Worm (Caenorhabditis elegans) whole organism, mixed stage, embryonic: ENCODE measurements around the gene K09C4.10.

Source experiments
- M03D4.4 ChIP-seq: sonication (generic microtip); optimal IDR thresholded peaks from 2 replicates; lab custom pipeline; 2017; ENCODE audit warnings: mild to moderate bottlenecking, missing genetic modification characterization, missing compliant biosample characterization
- bed-3 ChIP-seq: fragments of 200-800 bp; sonication (Bioruptor generic); optimal IDR thresholded peaks from 3 replicates; lab custom pipeline; 2018; ENCODE audit warnings: mild to moderate bottlenecking, missing genetic modification characterization, moderate library complexity, missing compliant biosample characterization
- blmp-1 ChIP-seq: fragments of 150-350 bp; optimal IDR thresholded peaks from 2 replicates; lab custom pipeline; 2014; ENCODE audit warnings: missing biosample characterization, missing genetic modification characterization
- ceh-39 ChIP-seq: fragments of 150-350 bp; optimal IDR thresholded peaks from 2 replicates; lab custom pipeline; 2014; ENCODE audit warnings: missing biosample characterization, missing genetic modification characterization
- ceh-43 ChIP-seq: fragments of 200-800 bp; sonication (Bioruptor generic); optimal IDR thresholded peaks from 2 replicates; lab custom pipeline; 2018; ENCODE audit warnings: mild to moderate bottlenecking, missing genetic modification characterization, moderate library complexity, missing compliant biosample characterization
- ceh-83 ChIP-seq: fragments of 200-800 bp; sonication (Bioruptor generic); optimal IDR thresholded peaks from 2 replicates; lab custom pipeline; 2018; ENCODE audit warnings: mild to moderate bottlenecking, missing genetic modification characterization, missing compliant biosample characterization
- ces-1 ChIP-seq: fragments of 150-350 bp; optimal IDR thresholded peaks from 2 replicates; lab custom pipeline; 2014; ENCODE audit warnings: missing biosample characterization, missing genetic modification reagents, missing genetic modification characterization
- cnd-1 ChIP-seq: fragments of 200-800 bp; sonication (Bioruptor generic); optimal IDR thresholded peaks from 2 replicates; lab custom pipeline; 2018; ENCODE audit warnings: mild to moderate bottlenecking, missing genetic modification characterization, missing compliant biosample characterization
- drap-1 ChIP-seq: fragments of 200-800 bp; sonication (Bioruptor generic); optimal IDR thresholded peaks from 3 replicates; lab custom pipeline; 2018; ENCODE audit warnings: mild to moderate bottlenecking, missing genetic modification characterization, missing compliant biosample characterization
- elt-1 ChIP-seq: sonication (generic microtip); optimal IDR thresholded peaks from 2 replicates; lab custom pipeline; 2017; ENCODE audit warnings: missing genetic modification characterization, mild to moderate bottlenecking, missing compliant biosample characterization, antibody characterized with exemption, moderate library complexity, borderline replicate concordance; ENCODE audit not compliant: insufficient read depth
- elt-3 ChIP-seq: fragments of 150-350 bp; optimal IDR thresholded peaks from 2 replicates; lab custom pipeline; 2014; ENCODE audit warnings: missing biosample characterization, missing genetic modification characterization
- flh-1 ChIP-seq: fragments of 200-800 bp; sonication (Bioruptor generic); optimal IDR thresholded peaks from 2 replicates; lab custom pipeline; 2018; ENCODE audit warnings: mild to moderate bottlenecking, missing genetic modification characterization, moderate library complexity, missing compliant biosample characterization
- ham-2 ChIP-seq: fragments of 200-800 bp; sonication (Bioruptor generic); optimal IDR thresholded peaks from 2 replicates; lab custom pipeline; 2018; ENCODE audit warnings: mild to moderate bottlenecking, missing genetic modification characterization, missing compliant biosample characterization
- hlh-1 ChIP-seq: fragments of 150-350 bp; optimal IDR thresholded peaks from 2 replicates; lab custom pipeline; 2014; ENCODE audit warnings: missing biosample characterization, missing genetic modification reagents, missing genetic modification characterization
- lin-13 ChIP-seq: fragments of 150-350 bp; optimal IDR thresholded peaks from 2 replicates; lab custom pipeline; 2014; ENCODE audit warnings: missing biosample characterization, missing genetic modification characterization
- lin-32 ChIP-seq: fragments of 200-800 bp; sonication (Bioruptor generic); optimal IDR thresholded peaks from 2 replicates; lab custom pipeline; 2018; ENCODE audit warnings: mild to moderate bottlenecking, missing genetic modification characterization, missing compliant biosample characterization
- lsy-2 ChIP-seq: fragments of 150-350 bp; optimal IDR thresholded peaks from 2 replicates; lab custom pipeline; 2014; ENCODE audit warnings: missing biosample characterization, missing genetic modification characterization
- mab-5 ChIP-seq: fragments of 150-350 bp; optimal IDR thresholded peaks from 2 replicates; lab custom pipeline; 2014; ENCODE audit warnings: missing biosample characterization, missing genetic modification characterization
- mep-1 ChIP-seq: fragments of 150-350 bp; optimal IDR thresholded peaks from 2 replicates; lab custom pipeline; 2017; ENCODE audit warnings: missing biosample characterization, missing genetic modification reagents, missing genetic modification characterization, inconsistent platforms
- nhr-12 ChIP-seq: fragments of 150-350 bp; optimal IDR thresholded peaks from 2 replicates; lab custom pipeline; 2014; ENCODE audit warnings: missing biosample characterization, missing genetic modification characterization
- nhr-2 ChIP-seq: fragments of 150-350 bp; optimal IDR thresholded peaks from 2 replicates; lab custom pipeline; 2014; ENCODE audit warnings: missing biosample characterization, missing genetic modification characterization
- nhr-28 ChIP-seq: fragments of 150-350 bp; optimal IDR thresholded peaks from 2 replicates; lab custom pipeline; 2014; ENCODE audit warnings: missing biosample characterization, missing genetic modification characterization
- nhr-76 ChIP-seq: sonication (generic microtip); optimal IDR thresholded peaks from 2 replicates; lab custom pipeline; 2017; ENCODE audit warnings: missing biosample characterization, missing genetic modification characterization
- pha-4 ChIP-seq: fragments of 150-350 bp; optimal IDR thresholded peaks from 2 replicates; lab custom pipeline; 2018; ENCODE audit warnings: missing biosample characterization, missing genetic modification reagents, missing genetic modification characterization
- sem-2 ChIP-seq: fragments of 200-800 bp; sonication (Bioruptor generic); optimal IDR thresholded peaks from 2 replicates; lab custom pipeline; 2018; ENCODE audit warnings: mild to moderate bottlenecking, missing genetic modification characterization, missing compliant biosample characterization
- sptf-1 ChIP-seq: sonication (generic microtip); optimal IDR thresholded peaks from 2 replicates; lab custom pipeline; 2017; ENCODE audit warnings: mild to moderate bottlenecking, missing genetic modification characterization, moderate library complexity, missing compliant biosample characterization
- tbx-8 ChIP-seq: fragments of 200-800 bp; sonication (Bioruptor generic); optimal IDR thresholded peaks from 2 replicates; lab custom pipeline; 2018; ENCODE audit warnings: mild to moderate bottlenecking, missing genetic modification characterization, moderate library complexity, missing compliant biosample characterization
- unc-120 ChIP-seq: sonication (generic microtip); optimal IDR thresholded peaks from 2 replicates; lab custom pipeline; 2017; ENCODE audit warnings: missing genetic modification characterization, missing compliant biosample characterization; ENCODE audit not compliant: poor library complexity, severe bottlenecking
- unc-39 ChIP-seq: fragments of 150-350 bp; optimal IDR thresholded peaks from 2 replicates; lab custom pipeline; 2014; ENCODE audit warnings: missing biosample characterization, missing genetic modification characterization
- unc-62 ChIP-seq: fragments of 150-350 bp; optimal IDR thresholded peaks from 2 replicates; lab custom pipeline; 2014; ENCODE audit warnings: missing biosample characterization, missing genetic modification reagents, missing genetic modification characterization
- zip-8 ChIP-seq: fragments of 150-350 bp; optimal IDR thresholded peaks from 2 replicates; lab custom pipeline; 2014; ENCODE audit warnings: missing biosample characterization, missing genetic modification characterization
- ztf-11 ChIP-seq: fragments of 150-350 bp; optimal IDR thresholded peaks from 2 replicates; lab custom pipeline; 2014; ENCODE audit warnings: missing biosample characterization, missing genetic modification characterization

The K09C4.10 gene

ce11 chrX:3247768-3248167 is 32.3 kb downstream of the K09C4.10 start:
- TF ChIP-seq M03D4.4 (tag; lab: Kevin White, UChicago) (no peak), cnd-1 (tag; lab: Kevin White, UChicago) (no peak), lin-13 (tag; lab: Kevin White, UChicago) (no peak), unc-120 (no peak), ceh-39 (tag; lab: Kevin White, UChicago) (no peak), elt-1 (tag; lab: Kevin White, UChicago) (no peak), ceh-43 (no peak), lin-32 (GFP tag; lab: Kevin White, UChicago) (no peak), blmp-1 (tag; lab: Kevin White, UChicago) (no peak), unc-39 (tag; lab: Kevin White, UChicago) (no peak), nhr-2 (no peak), ceh-83 (no peak), pha-4 (tag; lab: Kevin White, UChicago) (no peak), zip-8 (no peak), sptf-1 (tag; lab: Kevin White, UChicago) (no peak), bed-3 (no peak), flh-1 (GFP tag; lab: Kevin White, UChicago) (no peak), elt-3 (tag; lab: Kevin White, UChicago) (no peak), ztf-11 (no peak), lsy-2 (no peak)

ce11 chrX:3245812-3246211 is 34.2 kb downstream of the K09C4.10 start, which contains the start of gene F40F4.7:
Gene F40F4.7 (minus strand): TSS chrX:3245933.
- TF ChIP-seq unc-39 (tag; lab: Kevin White, UChicago), result no peak
- TF ChIP-seq lin-13 (tag; lab: Kevin White, UChicago), result peak; percentile 39
- TF ChIP-seq pha-4 (tag; lab: Kevin White, UChicago), result peak; percentile 61
- TF ChIP-seq sem-2, result no peak
- TF ChIP-seq nhr-2, result no peak
- peak; percentile 99 for TF ChIP-seq hlh-1
- TF ChIP-seq, all 35 proteins: peak for 3

DNA sequence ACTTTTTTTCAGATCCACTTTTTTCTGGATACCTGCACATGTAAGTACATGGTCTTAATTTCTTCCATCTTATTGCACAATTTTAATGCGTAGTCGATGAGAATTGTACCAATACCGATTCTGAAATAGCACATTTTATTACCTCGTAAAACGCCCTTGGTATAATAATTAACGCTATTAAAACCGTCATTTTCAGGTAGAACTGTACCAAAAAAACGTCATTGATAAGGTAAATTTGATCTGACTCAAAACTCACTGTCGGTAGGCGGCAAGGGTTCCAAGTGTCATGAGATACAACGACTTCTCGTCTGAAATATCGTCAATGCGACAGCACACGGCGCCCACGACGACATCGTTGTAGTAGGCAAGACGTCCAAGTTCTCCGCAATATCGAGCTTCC is 35.6 kb downstream of the K09C4.10 start:
- no peak for TF ChIP-seq elt-3 (tag; lab: Kevin White, UChicago)
- no peak for TF ChIP-seq nhr-28

ce11 chrX:3243614-3244013 is 36.4 kb downstream of the K09C4.10 start, which contains the start of gene irg-7:
Gene irg-7 (minus strand): TSS chrX:3243636.
- TF ChIP-seq tbx-8 (no peak), mep-1 (tag; lab: Kevin White, UChicago) (no peak), M03D4.4 (tag; lab: Kevin White, UChicago) (no peak), ztf-11 (no peak), ceh-83 (no peak), lin-32 (GFP tag; lab: Kevin White, UChicago) (no peak), ham-2 (GFP tag; lab: Kevin White, UChicago) (no peak), zip-8 (no peak), nhr-28 (no peak), pha-4 (tag; lab: Kevin White, UChicago) (no peak), bed-3 (no peak), mab-5 (tag; lab: Kevin White, UChicago) (no peak), lin-13 (tag; lab: Kevin White, UChicago) (no peak), nhr-76 (tag; lab: Kevin White, UChicago) (no peak), sem-2 (no peak), nhr-12 (tag; lab: Kevin White, UChicago) (no peak), sptf-1 (tag; lab: Kevin White, UChicago) (no peak)

ce11 chrX:3235358-3235816 is 44.6 kb downstream of the K09C4.10 start, which contains the start of gene F28B4.3:
Gene F28B4.3 (minus strand): TSS chrX:3235408.
- TF ChIP-seq M03D4.4 (tag; lab: Kevin White, UChicago) (no peak), flh-1 (GFP tag; lab: Kevin White, UChicago) (no peak), nhr-76 (tag; lab: Kevin White, UChicago) (no peak), nhr-12 (tag; lab: Kevin White, UChicago) (no peak)

DNA sequence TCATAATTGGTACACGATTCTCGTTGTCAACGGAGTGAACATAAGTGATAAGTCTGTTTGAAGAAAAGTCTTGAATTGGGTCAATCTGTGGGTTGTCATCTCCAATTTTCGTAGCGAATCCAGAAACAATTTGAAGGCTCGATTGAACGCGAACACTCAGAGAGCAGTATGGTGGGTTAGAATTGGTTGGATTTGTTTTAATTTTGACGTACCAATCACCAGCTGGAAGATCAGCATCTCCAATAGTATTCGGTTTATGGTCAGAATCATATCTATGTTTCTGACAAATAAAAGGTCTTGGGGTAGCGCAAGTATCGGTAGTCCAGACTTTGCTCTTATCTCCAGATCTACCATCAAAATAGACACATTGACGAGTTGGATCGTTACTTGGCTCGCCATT is 49.5 kb downstream of the K09C4.10 start:
- TF ChIP-seq hlh-1 (no peak), lin-32 (GFP tag; lab: Kevin White, UChicago) (no peak), sem-2 (no peak), cnd-1 (tag; lab: Kevin White, UChicago) (no peak), ztf-11 (no peak), unc-62 (no peak), nhr-12 (tag; lab: Kevin White, UChicago) (no peak), mep-1 (tag; lab: Kevin White, UChicago) (no peak), drap-1 (no peak), ceh-39 (tag; lab: Kevin White, UChicago) (no peak), ces-1 (no peak), elt-3 (tag; lab: Kevin White, UChicago) (no peak), blmp-1 (tag; lab: Kevin White, UChicago) (no peak)
